Worm (Caenorhabditis elegans): ENCODE data around the gene alh-3.

- TF ChIP-seq ceh-16 (tag; optimal IDR thresholded peaks at IDR 0.05) (no peak), blmp-1 (tag; optimal IDR thresholded peaks at IDR 0.05; ENCODE audit: insufficient read depth) (no peak), ama-1 (optimal IDR thresholded peaks at IDR 0.05) (no peak), ztf-4 (tag; optimal IDR thresholded peaks at IDR 0.05) (no peak)
These were observed 16.0 kb upstream of the alh-3 start for ce11 chrIV:11006383-11006782.
